Worm (Caenorhabditis elegans) whole organism, L2 larva: ENCODE results near the gene srh-31.
A peak's percentile ranks its signal among the peaks of the same experiment; 100 is the strongest.

Source experiments
- C34F6.9 ChIP-seq: fragments of 150-350 bp; optimal IDR thresholded peaks from 2 replicates; lab custom pipeline; 2014; ENCODE audit warnings: missing biosample characterization, missing genetic modification characterization
- F13H6.1 ChIP-seq: sonication (generic microtip); optimal IDR thresholded peaks from 2 replicates; lab custom pipeline; 2016; ENCODE audit warnings: missing genetic modification characterization, missing compliant biosample characterization
- R02D3.7 ChIP-seq: fragments of 150-350 bp; optimal IDR thresholded peaks from 2 replicates; lab custom pipeline; 2014; ENCODE audit warnings: missing biosample characterization, missing genetic modification characterization
- Y55F3AM.14 ChIP-seq: fragments of 200-800 bp; sonication (Bioruptor generic); optimal IDR thresholded peaks from 2 replicates; lab custom pipeline; 2018; ENCODE audit warnings: mild to moderate bottlenecking, missing genetic modification characterization, missing compliant biosample characterization
- alr-1 ChIP-seq: fragments of 150-350 bp; optimal IDR thresholded peaks from 2 replicates; lab custom pipeline; 2014; ENCODE audit warnings: missing biosample characterization, missing genetic modification characterization
- aly-2 ChIP-seq: fragments of 150-350 bp; optimal IDR thresholded peaks from 2 replicates; lab custom pipeline; 2014; ENCODE audit warnings: missing biosample characterization, missing genetic modification characterization
- blmp-1 ChIP-seq: sonication (generic microtip); optimal IDR thresholded peaks from 2 replicates; lab custom pipeline; 2017; ENCODE audit warnings: missing genetic modification characterization, mild to moderate bottlenecking, missing compliant biosample characterization, antibody characterized with exemption, moderate library complexity; ENCODE audit not compliant: insufficient read depth
- ceh-16 ChIP-seq: fragments of 150-350 bp; optimal IDR thresholded peaks from 2 replicates; lab custom pipeline; 2014; ENCODE audit warnings: missing biosample characterization, missing genetic modification characterization
- ceh-82 ChIP-seq: fragments of 150-350 bp; optimal IDR thresholded peaks from 2 replicates; lab custom pipeline; 2014; ENCODE audit warnings: missing biosample characterization, missing genetic modification characterization
- egl-27 ChIP-seq: sonication (generic microtip); optimal IDR thresholded peaks from 3 replicates; lab custom pipeline; 2017; ENCODE audit warnings: missing biosample characterization, missing genetic modification reagents, missing genetic modification characterization
- elt-3 ChIP-seq: sonication (generic microtip); optimal IDR thresholded peaks from 2 replicates; lab custom pipeline; 2017; ENCODE audit warnings: missing biosample characterization, missing genetic modification characterization
- gmeb-1 ChIP-seq: fragments of 150-350 bp; optimal IDR thresholded peaks from 2 replicates; lab custom pipeline; 2014; ENCODE audit warnings: missing biosample characterization, missing genetic modification characterization
- lin-13 ChIP-seq: fragments of 150-350 bp; optimal IDR thresholded peaks from 2 replicates; lab custom pipeline; 2014; ENCODE audit warnings: missing biosample characterization, missing genetic modification reagents, missing genetic modification characterization
- mab-5 ChIP-seq: fragments of 150-350 bp; optimal IDR thresholded peaks from 2 replicates; lab custom pipeline; 2014; ENCODE audit warnings: missing biosample characterization, missing genetic modification characterization
- mbf-1 ChIP-seq: sonication (generic microtip); optimal IDR thresholded peaks from 2 replicates; lab custom pipeline; 2017; ENCODE audit warnings: missing biosample characterization, missing genetic modification characterization
- mdl-1 ChIP-seq, 2 experiments: fragments of 150-350 bp in 1 of 2; sonication (generic microtip) in 1 of 2; optimal IDR thresholded peaks; 2 replicates each; lab custom pipeline; 2017; ENCODE audit warnings: missing biosample characterization in 2 of 2, missing genetic modification characterization in 2 of 2
- nhr-10 ChIP-seq: sonication (generic microtip); optimal IDR thresholded peaks from 2 replicates; lab custom pipeline; 2017; ENCODE audit warnings: missing biosample characterization, missing genetic modification characterization
- nhr-11 ChIP-seq: fragments of 150-350 bp; optimal IDR thresholded peaks from 2 replicates; lab custom pipeline; 2014; ENCODE audit warnings: missing biosample characterization, missing genetic modification characterization
- nhr-12 ChIP-seq: fragments of 150-350 bp; optimal IDR thresholded peaks from 2 replicates; lab custom pipeline; 2014; ENCODE audit warnings: missing biosample characterization, missing genetic modification characterization
- nhr-129 ChIP-seq: fragments of 150-350 bp; optimal IDR thresholded peaks from 2 replicates; lab custom pipeline; 2014; ENCODE audit warnings: missing biosample characterization, missing genetic modification characterization
- nhr-21 ChIP-seq: fragments of 150-350 bp; optimal IDR thresholded peaks from 2 replicates; lab custom pipeline; 2014; ENCODE audit warnings: missing biosample characterization, missing genetic modification characterization
- nhr-23 ChIP-seq: fragments of 150-350 bp; optimal IDR thresholded peaks from 2 replicates; lab custom pipeline; 2014; ENCODE audit warnings: missing biosample characterization, missing genetic modification reagents, missing genetic modification characterization
- nhr-237 ChIP-seq: fragments of 150-350 bp; optimal IDR thresholded peaks from 2 replicates; lab custom pipeline; 2014; ENCODE audit warnings: missing biosample characterization, missing genetic modification characterization
- nhr-25 ChIP-seq: fragments of 150-350 bp; sonication (generic microtip); optimal IDR thresholded peaks from 3 replicates; lab custom pipeline; 2014; ENCODE audit warnings: missing biosample characterization, missing genetic modification characterization
- nhr-6 ChIP-seq: fragments of 150-350 bp; optimal IDR thresholded peaks from 2 replicates; lab custom pipeline; 2014; ENCODE audit warnings: missing biosample characterization, missing genetic modification characterization
- peb-1 ChIP-seq: fragments of 150-350 bp; optimal IDR thresholded peaks from 2 replicates; lab custom pipeline; 2014; ENCODE audit warnings: missing biosample characterization, missing genetic modification characterization
- sem-4 ChIP-seq: fragments of 150-350 bp; optimal IDR thresholded peaks from 2 replicates; lab custom pipeline; 2014; ENCODE audit warnings: missing biosample characterization, missing genetic modification reagents, missing genetic modification characterization
- skn-1 ChIP-seq: sonication (generic microtip); optimal IDR thresholded peaks from 2 replicates; lab custom pipeline; 2017; ENCODE audit warnings: missing biosample characterization, missing genetic modification characterization
- sma-3 ChIP-seq: sonication (generic microtip); optimal IDR thresholded peaks from 2 replicates; lab custom pipeline; 2016; ENCODE audit warnings: missing genetic modification reagents, missing genetic modification characterization, missing compliant biosample characterization
- sma-9 ChIP-seq, 2 experiments: fragments of 150-350 bp in 1 of 2; sonication (generic microtip) in 1 of 2; optimal IDR thresholded peaks; 2 replicates each; lab custom pipeline; 2014 to 2016; ENCODE audit warnings: missing genetic modification characterization in 2 of 2, mild to moderate bottlenecking in 1 of 2, missing biosample characterization in 1 of 2, missing compliant biosample characterization in 1 of 2, missing genetic modification reagents in 1 of 2, moderate library complexity in 1 of 2
- snpc-4 ChIP-seq: fragments of 150-350 bp; optimal IDR thresholded peaks from 2 replicates; lab custom pipeline; 2014; ENCODE audit warnings: missing biosample characterization, missing genetic modification characterization
- unc-39 ChIP-seq: fragments of 150-350 bp; optimal IDR thresholded peaks from 2 replicates; lab custom pipeline; 2014; ENCODE audit warnings: missing biosample characterization, missing genetic modification characterization
- unc-55 ChIP-seq: fragments of 150-350 bp; sonication (generic microtip); optimal IDR thresholded peaks from 3 replicates; lab custom pipeline; 2014; ENCODE audit warnings: missing biosample characterization, missing genetic modification reagents, missing genetic modification characterization
- unc-62 ChIP-seq: fragments of 150-350 bp; optimal IDR thresholded peaks from 2 replicates; lab custom pipeline; 2014; ENCODE audit warnings: missing biosample characterization, missing genetic modification reagents, missing genetic modification characterization
- zag-1 ChIP-seq: fragments of 150-350 bp; optimal IDR thresholded peaks from 2 replicates; lab custom pipeline; 2014; ENCODE audit warnings: missing biosample characterization, missing genetic modification characterization
- ztf-1 ChIP-seq: fragments of 200-800 bp; sonication (Bioruptor generic); conservative IDR thresholded peaks from 2 replicates; pipeline ENCODE4 v1.3.6; 2022; ENCODE audit warnings: missing genetic modification characterization, missing compliant biosample characterization
- ztf-11 ChIP-seq: sonication (generic microtip); optimal IDR thresholded peaks from 2 replicates; lab custom pipeline; 2017; ENCODE audit warnings: missing biosample characterization, missing genetic modification characterization
- ztf-4 ChIP-seq: fragments of 150-350 bp; optimal IDR thresholded peaks from 2 replicates; lab custom pipeline; 2014; ENCODE audit warnings: missing biosample characterization, missing genetic modification characterization

Gene srh-31

DNA sequence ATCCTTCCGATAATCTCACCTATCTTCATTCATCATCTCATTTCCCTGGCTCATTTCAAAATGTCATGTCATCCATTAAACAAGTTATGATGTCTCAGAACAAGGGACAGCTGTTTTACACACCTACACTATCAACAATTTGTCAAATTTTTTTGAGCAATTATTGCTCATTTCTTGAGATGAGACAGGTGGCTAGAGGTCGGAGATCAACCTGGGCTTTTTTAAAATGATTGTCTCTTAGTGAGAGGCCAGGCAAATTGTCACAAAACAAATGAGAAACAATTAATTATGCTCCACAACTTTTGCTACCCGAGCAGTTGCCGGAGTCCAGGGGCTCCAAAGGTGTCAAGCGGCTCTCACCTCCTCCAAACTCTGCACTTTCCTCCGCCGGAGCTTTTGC lies 21.6 kb downstream of the srh-31 start:
- TF ChIP-seq mab-5 (tag; lab: Kevin White, UChicago), result peak; percentile 37
- peak; percentile 23 for TF ChIP-seq sma-9 (GFP tag; optimal IDR thresholded peaks at IDR 0.05; lab: Kevin White, UChicago)
- no peak for TF ChIP-seq sma-9 (tag; optimal IDR thresholded peaks at IDR 0.05; lab: Kevin White, UChicago)
- TF ChIP-seq lin-13 (GFP tag; lab: Kevin White, UChicago), result no peak
- peak; percentile 8 for TF ChIP-seq nhr-129 (tag; lab: Kevin White, UChicago)

DNA sequence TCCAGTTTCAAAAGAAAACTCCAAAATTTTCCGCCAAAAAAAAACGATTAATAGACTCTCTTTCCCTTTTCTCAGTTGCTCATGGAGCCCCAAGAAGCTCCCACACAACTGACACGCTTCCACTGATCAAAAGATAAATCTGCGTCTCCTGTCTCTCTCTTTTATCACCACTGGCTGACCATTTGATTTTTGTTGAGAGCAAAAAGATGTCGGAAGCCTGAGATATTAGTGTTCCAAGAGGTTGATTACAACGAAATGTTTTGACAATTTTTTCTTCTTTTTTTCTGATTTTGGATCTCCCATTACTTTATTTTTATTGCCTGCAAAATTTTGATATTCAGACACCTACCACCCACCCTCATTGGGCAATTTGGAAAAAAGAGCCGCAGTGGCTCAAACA lies 25.4 kb downstream of the srh-31 start, which contains the start of gene twk-42:
Gene twk-42 (minus strand): TSS at position 101 of the 400 bp plus-strand sequence.
- TF ChIP-seq C34F6.9 (tag; lab: Kevin White, UChicago) (no peak), mab-5 (tag; lab: Kevin White, UChicago) (no peak), sma-3 (no peak), ceh-16 (tag; lab: Kevin White, UChicago) (no peak), nhr-21 (tag; lab: Kevin White, UChicago) (no peak), unc-62 (GFP tag; lab: Kevin White, UChicago) (no peak), nhr-12 (tag; lab: Kevin White, UChicago) (no peak), nhr-23 (tag; lab: Kevin White, UChicago) (no peak), sem-4 (tag; lab: Kevin White, UChicago) (no peak), nhr-10 (tag; lab: Kevin White, UChicago) (no peak), egl-27 (tag; lab: Kevin White, UChicago) (no peak), nhr-237 (no peak), gmeb-1 (tag; lab: Kevin White, UChicago) (no peak), F13H6.1 (no peak), ceh-82 (no peak), ztf-1 (GFP tag; lab: Robert Waterston, UW) (no peak), snpc-4 (tag; lab: Kevin White, UChicago) (no peak), ztf-4 (tag; lab: Kevin White, UChicago) (no peak), peb-1 (no peak)

DNA sequence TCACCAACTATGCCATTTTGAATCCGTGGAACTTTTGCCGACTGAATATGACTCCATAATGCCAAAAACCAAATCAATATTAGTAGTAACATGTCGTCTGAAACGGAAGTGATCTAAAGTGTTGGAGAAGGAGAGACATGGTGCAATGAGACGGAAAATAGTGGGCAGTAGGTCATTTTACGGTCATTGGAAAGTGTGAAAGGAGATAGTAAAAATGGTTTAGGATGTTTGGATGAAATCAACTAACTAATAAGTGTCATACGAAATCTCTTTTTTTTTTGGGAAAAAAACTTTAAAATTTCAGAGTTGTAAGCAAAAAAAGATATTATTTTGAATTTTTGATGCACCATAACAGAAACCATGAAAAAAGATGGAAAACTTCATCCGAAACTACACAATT lies 32.7 kb downstream of the srh-31 start, which contains the start of gene cutl-4:
Gene cutl-4 (minus strand): TSS at position 101 of the 400 bp plus-strand sequence.
- TF ChIP-seq blmp-1 (tag; lab: Kevin White, UChicago), result no peak
- TF ChIP-seq unc-39 (tag; lab: Kevin White, UChicago), result no peak
- no peak for TF ChIP-seq mab-5 (tag; lab: Kevin White, UChicago)
- no peak for TF ChIP-seq nhr-6
- TF ChIP-seq skn-1 (tag; lab: Kevin White, UChicago), result no peak
- no peak for TF ChIP-seq zag-1 (tag; lab: Kevin White, UChicago)
- TF ChIP-seq R02D3.7, result no peak

- TF ChIP-seq nhr-12 (tag; lab: Kevin White, UChicago), result no peak
- no peak for TF ChIP-seq gmeb-1 (tag; lab: Kevin White, UChicago)
- no peak for TF ChIP-seq mdl-1 (tag; optimal IDR thresholded peaks at IDR 0.05; lab: Kevin White, UChicago)
- no peak for TF ChIP-seq mbf-1
- TF ChIP-seq unc-39 (tag; lab: Kevin White, UChicago), result no peak
- TF ChIP-seq alr-1, result no peak
- no peak for TF ChIP-seq ceh-82
- TF ChIP-seq aly-2 (tag; lab: Kevin White, UChicago), result no peak
- TF ChIP-seq nhr-6, result no peak
- no peak for TF ChIP-seq nhr-129 (tag; lab: Kevin White, UChicago)
- TF ChIP-seq elt-3 (tag; lab: Kevin White, UChicago), result no peak
- TF ChIP-seq unc-55 (GFP tag; lab: Kevin White, UChicago), result no peak
- no peak for TF ChIP-seq Y55F3AM.14 (GFP tag; lab: Kevin White, UChicago)
- no peak for TF ChIP-seq nhr-23 (tag; lab: Kevin White, UChicago)
- TF ChIP-seq ztf-11 (tag; lab: Kevin White, UChicago), result no peak
- no peak for TF ChIP-seq nhr-11
- TF ChIP-seq nhr-237, result no peak
- no peak for TF ChIP-seq egl-27 (tag; lab: Kevin White, UChicago)
- TF ChIP-seq lin-13 (GFP tag; lab: Kevin White, UChicago), result no peak
- TF ChIP-seq nhr-25 (tag; lab: Kevin White, UChicago), result no peak
Observed at ce11 chrV:17743802-17744201, 36.7 kb downstream of the srh-31 start.
